Worm (Caenorhabditis elegans): ENCODE measurements around the gene gsp-2.

Gene gsp-2

ce11 chrIII:7310662-7311340 lies 25.6 kb upstream of the gsp-2 start, which contains the start of the genes F56C9.6 and F56C9.3 (continued):
- TF ChIP-seq dox-1 (GFP tag; IDR thresholded peaks at IDR 0.05), result 0 out of 2 replicates have a peak, but pooled peaks have one; percentile 4
- peak; percentile 66 for TF ChIP-seq madf-8 (GFP tag; conservative IDR thresholded peaks at IDR 0.05)
- no peak for TF ChIP-seq hlh-12 (tag; optimal IDR thresholded peaks at IDR 0.05)
- no peak for TF ChIP-seq ztf-3 (GFP tag; optimal IDR thresholded peaks at IDR 0.05)
- no peak for TF ChIP-seq sptf-2 (GFP tag; optimal IDR thresholded peaks at IDR 0.05)
- TF ChIP-seq ceh-91 (GFP tag; IDR thresholded peaks at IDR 0.05), result peak; percentile 81
- TF ChIP-seq ccch-3 (GFP tag; optimal IDR thresholded peaks at IDR 0.05), result no peak
- TF ChIP-seq madf-6 (GFP tag; IDR thresholded peaks at IDR 0.05), result peak; percentile 91
- TF ChIP-seq ztf-6 (GFP tag; IDR thresholded peaks at IDR 0.05), result no peak
- no peak for TF ChIP-seq him-1 (tag; optimal IDR thresholded peaks at IDR 0.05)
- TF ChIP-seq rec-8 (tag; optimal IDR thresholded peaks at IDR 0.05), result no peak
- no peak for TF ChIP-seq cebp-1 (GFP tag; IDR thresholded peaks at IDR 0.05)
- TF ChIP-seq cebp-1 (tag; optimal IDR thresholded peaks at IDR 0.05), result no peak
- TF ChIP-seq atf-7 (tag; optimal IDR thresholded peaks at IDR 0.05), result no peak
- TF ChIP-seq hmg-1.2 (GFP tag; IDR thresholded peaks at IDR 0.05), result peak; percentile 12; the same call in 1 of the 2 replicates
- TF ChIP-seq madf-3 (GFP tag; IDR thresholded peaks at IDR 0.05), result 0 out of 2 replicates have a peak, but pooled peaks have one; percentile 23
- TF ChIP-seq pha-4 (tag; optimal IDR thresholded peaks at IDR 0.05), result no peak
- no peak for TF ChIP-seq hlh-26 (GFP tag; conservative IDR thresholded peaks at IDR 0.05)
- TF ChIP-seq nhr-120 (GFP tag; IDR thresholded peaks at IDR 0.05), result no peak
- TF ChIP-seq F33H1.4 (GFP tag; IDR thresholded peaks at IDR 0.05), result peak; percentile 95
- no peak for TF ChIP-seq B0336.3 (GFP tag; IDR thresholded peaks at IDR 0.05)
- TF ChIP-seq Y56A3A.18 (GFP tag; IDR thresholded peaks at IDR 0.05), result no peak
- peak; percentile 50 for TF ChIP-seq lin-54 (GFP tag; optimal IDR thresholded peaks at IDR 0.05)
- TF ChIP-seq snpc-1.1 (tag; optimal IDR thresholded peaks at IDR 0.05; ENCODE audit: insufficient read depth), result no peak
- no peak for TF ChIP-seq F57A8.1 (GFP tag; optimal IDR thresholded peaks at IDR 0.05)
- peak; percentile 79 for TF ChIP-seq F49E8.2 (tag; optimal IDR thresholded peaks at IDR 0.05; ENCODE audit: insufficient read depth)
- no peak for TF ChIP-seq aptf-3 (GFP tag; IDR thresholded peaks at IDR 0.05)
- TF ChIP-seq Y95B8A.8 (GFP tag; IDR thresholded peaks at IDR 0.05), result no peak
- peak; percentile 79 for TF ChIP-seq D2030.7 (GFP tag; IDR thresholded peaks at IDR 0.05)
- TF ChIP-seq lsl-1 (GFP tag; optimal IDR thresholded peaks at IDR 0.05), result peak; percentile 91
- TF ChIP-seq ztf-18 (tag; optimal IDR thresholded peaks at IDR 0.05), result no peak

ce11 chrIII:7314473-7314872 lies 21.9 kb upstream of the gsp-2 start:
- TF ChIP-seq rpc-1 (optimal IDR thresholded peaks at IDR 0.05), result no peak
- no peak for TF ChIP-seq rpc-1 (tag; optimal IDR thresholded peaks at IDR 0.05)
- TF ChIP-seq hmg-20 (GFP tag; IDR thresholded peaks at IDR 0.05), result no peak
- no peak for TF ChIP-seq ztf-22 (GFP tag; optimal IDR thresholded peaks at IDR 0.05)
- TF ChIP-seq F55B11.4 (tag; optimal IDR thresholded peaks at IDR 0.05; ENCODE audit: borderline replicate concordance, insufficient read depth), result no peak

ce11 chrIII:7314927-7315547 lies 21.4 kb upstream of the gsp-2 start, which contains the start of gene nspg-6:
Gene nspg-6 (minus strand): TSS chrIII:7314977.
- TF ChIP-seq nhr-80 (tag; optimal IDR thresholded peaks at IDR 0.05), result peak; percentile 75
- TF ChIP-seq nfya-1 (tag; optimal IDR thresholded peaks at IDR 0.05; ENCODE audit: borderline replicate concordance, insufficient read depth), result no peak
- TF ChIP-seq madf-10 (tag; optimal IDR thresholded peaks at IDR 0.05), result no peak
- no peak for TF ChIP-seq nhr-120 (GFP tag; IDR thresholded peaks at IDR 0.05)
- TF ChIP-seq nhr-179 (tag; optimal IDR thresholded peaks at IDR 0.05), result no peak
